Fruit fly (Drosophila melanogaster): Measurements from ENCODE around the gene T48.

T48 gene

dm6 chr3R:26954020-26954672, 72.6 kb downstream of the T48 start:
- TF ChIP-seq noc (tag; optimal IDR thresholded peaks at IDR 0.05) = peak; percentile 64

- TF ChIP-seq noc (tag; optimal IDR thresholded peaks at IDR 0.05) = no peak
Measured at dm6 chr3R:26955527-26955926, 74.0 kb downstream of the T48 start.

dm6 chr3R:26956376-26957062, 75.0 kb downstream of the T48 start:
- TF ChIP-seq noc (tag; optimal IDR thresholded peaks at IDR 0.05) = no peak

- no peak for TF ChIP-seq noc (tag; optimal IDR thresholded peaks at IDR 0.05)
Measured at dm6 chr3R:26957132-26957531, 75.6 kb downstream of the T48 start.

dm6 chr3R:26958314-26958979, 76.9 kb downstream of the T48 start, which contains the start of gene CG6330:
Gene CG6330, minus strand, starts transcription at chr3R:26958491.
- TF ChIP-seq noc (tag; optimal IDR thresholded peaks at IDR 0.05) = no peak

dm6 chr3R:26960496-26960895, 79.0 kb downstream of the T48 start:
- no peak for TF ChIP-seq noc (tag; optimal IDR thresholded peaks at IDR 0.05)

Measured in whole organism, larva.